Fruit fly (Drosophila melanogaster) whole organism: ENCODE results near the gene HP1b.
"Not testable (repeated sequence)": the region's sequence is repeated elsewhere in the genome, so short reads cannot be mapped to it uniquely, and the experiment has no call there.

Source experiments
- CG8478 ChIP-seq: fragments of >200 bp; optimal IDR thresholded peaks from 2 replicates; lab custom pipeline; 2018; ENCODE audit warnings: inconsistent platforms
- Dll ChIP-seq: fragments of >200 bp; optimal IDR thresholded peaks from 2 replicates; lab custom pipeline; 2017
- pan ChIP-seq: fragments of >200 bp; optimal IDR thresholded peaks from 2 replicates; lab custom pipeline; 2017
- psq ChIP-seq: fragments of >200 bp; optimal IDR thresholded peaks from 2 replicates; lab custom pipeline; 2017
- usp ChIP-seq: fragments of >200 bp; optimal IDR thresholded peaks from 2 replicates; lab custom pipeline; 2017; ENCODE audit warnings: missing biosample characterization, missing genetic modification characterization, mixed read lengths

DNA sequence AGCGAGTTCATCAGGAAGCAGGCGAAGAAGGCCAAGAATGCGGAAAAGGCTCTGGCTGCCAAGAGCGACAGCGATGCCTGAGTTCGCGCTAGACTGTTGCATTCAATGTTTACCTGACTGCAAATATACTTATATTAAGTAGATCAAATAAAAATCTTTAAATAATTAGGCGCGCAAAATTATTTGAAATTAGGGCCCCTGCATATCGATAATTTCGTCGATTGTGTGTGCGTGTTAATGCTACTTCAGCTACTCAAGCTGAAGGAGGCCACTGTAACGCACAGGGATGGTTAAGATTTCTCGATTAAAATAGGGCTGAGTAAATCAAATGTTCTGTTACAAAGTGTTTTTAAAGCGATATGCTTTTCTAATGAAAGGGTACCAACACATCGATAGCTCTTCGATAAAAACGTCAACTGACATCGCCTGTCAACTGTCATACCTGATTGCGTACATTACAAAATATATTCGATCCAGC lies 5.9 kb downstream of the HP1b start, which contains the start of gene CG32706:
- TF ChIP-seq CG8478 (lab: Kevin White, UChicago); psq (lab: Kevin White, UChicago); Dll (lab: Kevin White, UChicago); usp (GFP tag; lab: Kevin White, UChicago); pan: not testable (repeated sequence)
